Fruit fly (Drosophila melanogaster) whole organism, embryonic: ENCODE measurements around the gene CG14424.

Experiments
- ATbp ChIP-seq: fragments of 200-800 bp; sonication (Bioruptor generic); optimal IDR thresholded peaks from 2 replicates; lab custom pipeline; 2017; ENCODE audit warnings: missing biosample characterization, mild to moderate bottlenecking, missing genetic modification characterization, missing genetic modification reagents
- CG13775 ChIP-seq: fragments of 200-800 bp; sonication (Bioruptor generic); optimal IDR thresholded peaks from 3 replicates; lab custom pipeline; 2017; ENCODE audit warnings: missing biosample characterization, mild to moderate bottlenecking, missing genetic modification characterization
- CG14965 ChIP-seq: fragments of 200-800 bp; sonication (Bioruptor generic); optimal IDR thresholded peaks from 2 replicates; lab custom pipeline; 2016; ENCODE audit warnings: missing biosample characterization, missing genetic modification characterization, borderline replicate concordance
- CG16863 ChIP-seq: fragments of 200-800 bp; sonication (Bioruptor generic); optimal IDR thresholded peaks from 3 replicates; lab custom pipeline; 2016; ENCODE audit warnings: missing biosample characterization, missing genetic modification characterization
- CG7928 ChIP-seq: fragments of 200-800 bp; sonication (Bioruptor generic); optimal IDR thresholded peaks from 2 replicates; lab custom pipeline; 2017; ENCODE audit warnings: missing biosample characterization, mild to moderate bottlenecking, missing genetic modification characterization
- CG7987 ChIP-seq: fragments of 200-800 bp; sonication (Bioruptor generic); optimal IDR thresholded peaks from 2 replicates; lab custom pipeline; 2018; ENCODE audit warnings: missing biosample characterization, mild to moderate bottlenecking, missing genetic modification characterization, moderate library complexity
- CG8478 ChIP-seq: fragments of >200 bp; optimal IDR thresholded peaks from 2 replicates; lab custom pipeline; 2018
- CTCF ChIP-seq: fragments of 200-800 bp; sonication (Bioruptor generic); optimal IDR thresholded peaks from 2 replicates; lab custom pipeline; 2017; ENCODE audit warnings: missing biosample characterization, mild to moderate bottlenecking, missing genetic modification characterization, moderate library complexity
- Dll ChIP-seq: fragments of 200-800 bp; sonication (Bioruptor generic); IDR thresholded peaks from 4 replicates; pipeline ENCODE4 v1.3.6; 2022; ENCODE audit warnings: missing biosample characterization, missing genetic modification characterization; ENCODE audit not compliant: partially characterized antibody
- Gsc ChIP-seq: fragments of 200-800 bp; sonication (Bioruptor generic); IDR thresholded peaks from 2 replicates; pipeline ENCODE4 v1.3.6; 2022; ENCODE audit warnings: missing biosample characterization, missing genetic modification characterization
- al ChIP-seq: fragments of 200-800 bp; sonication (Bioruptor generic); IDR thresholded peaks from 2 replicates; pipeline ENCODE4 v1.3.6; 2022; ENCODE audit warnings: missing biosample characterization, missing genetic modification characterization
- usp ChIP-seq: fragments of >200 bp; optimal IDR thresholded peaks from 2 replicates; lab custom pipeline; 2017; ENCODE audit warnings: missing biosample characterization, missing genetic modification characterization

- TF ChIP-seq usp (GFP tag; lab: Kevin White, UChicago) (no peak), CG16863 (no peak), CG13775 (GFP tag; lab: Kevin White, UChicago) (no peak), CG8478 (lab: Kevin White, UChicago) (no peak), CTCF (GFP tag; lab: Kevin White, UChicago) (no peak), CG7928 (no peak), Dll (GFP tag; lab: Robert Waterston, UW) (no peak), ATbp (GFP tag; lab: Kevin White, UChicago) (no peak), Gsc (GFP tag; lab: Robert Waterston, UW) (no peak), CG7987 (GFP tag; lab: Kevin White, UChicago) (no peak), al (no peak), CG14965 (GFP tag; lab: Kevin White, UChicago) (no peak)
Observed at dm6 chrX:2883561-2883960, 43.5 kb downstream of the CG14424 start, which contains the start of gene CG14418.
